Fruit fly (Drosophila melanogaster) whole organism, embryonic: ENCODE data around the gene CG16789.

Experiments used
- Ada2b ChIP-seq: fragments of 200-800 bp; sonication (Bioruptor generic); IDR thresholded peaks from 2 replicates; pipeline ENCODE4 v1.3.6; 2022; ENCODE audit warnings: missing biosample characterization, missing genetic modification characterization
- Antp ChIP-seq: fragments of 200-800 bp; sonication (Bioruptor generic); optimal IDR thresholded peaks from 3 replicates; lab custom pipeline; 2016; ENCODE audit warnings: missing biosample characterization, missing genetic modification characterization
- Asciz ChIP-seq: fragments of 200-800 bp; sonication (Bioruptor generic); optimal IDR thresholded peaks from 2 replicates; lab custom pipeline; 2017; ENCODE audit warnings: missing biosample characterization, mild to moderate bottlenecking, missing genetic modification characterization, missing genetic modification reagents
- Awh ChIP-seq: fragments of 200-800 bp; sonication (Bioruptor generic); IDR thresholded peaks from 2 replicates; pipeline ENCODE4, ENCODE4 v1.3.6; 2022; ENCODE audit warnings: missing biosample characterization, missing genetic modification characterization
- CG10274 ChIP-seq: fragments of 200-800 bp; sonication (Bioruptor generic); optimal IDR thresholded peaks from 3 replicates; lab custom pipeline; 2017; ENCODE audit warnings: missing biosample characterization, mild to moderate bottlenecking, missing genetic modification characterization
- CG11504 ChIP-seq: fragments of 200-800 bp; sonication (Bioruptor generic); optimal IDR thresholded peaks from 3 replicates; lab custom pipeline; 2019; ENCODE audit warnings: missing biosample characterization, mild to moderate bottlenecking, missing genetic modification characterization, moderate library complexity
- CG15269 ChIP-seq: fragments of 200-800 bp; sonication (Bioruptor generic); optimal IDR thresholded peaks from 2 replicates; lab custom pipeline; 2018; ENCODE audit warnings: missing biosample characterization, mild to moderate bottlenecking, missing genetic modification characterization, moderate library complexity
- CG15479 ChIP-seq: fragments of 200-800 bp; sonication (Bioruptor generic); optimal IDR thresholded peaks from 3 replicates; lab custom pipeline; 2019; ENCODE audit warnings: missing biosample characterization, mild to moderate bottlenecking, missing genetic modification characterization, moderate library complexity
- CG1647 ChIP-seq: fragments of 200-800 bp; sonication (Bioruptor generic); optimal IDR thresholded peaks from 3 replicates; lab custom pipeline; 2016; ENCODE audit warnings: missing biosample characterization, missing genetic modification characterization
- CG17359 ChIP-seq: fragments of 200-800 bp; sonication (Bioruptor generic); optimal IDR thresholded peaks from 3 replicates; lab custom pipeline; 2018; ENCODE audit warnings: missing biosample characterization, mild to moderate bottlenecking, missing genetic modification characterization, moderate library complexity
- CG2129 ChIP-seq: fragments of 200-800 bp; sonication (Bioruptor generic); IDR thresholded peaks from 2 replicates; pipeline ENCODE4 v1.3.6; 2022; ENCODE audit warnings: missing biosample characterization, missing genetic modification characterization; ENCODE audit not compliant: partially characterized antibody
- CG2199 ChIP-seq: fragments of 200-800 bp; sonication (Bioruptor generic); IDR thresholded peaks from 3 replicates; pipeline ENCODE4 v1.3.6; 2022; ENCODE audit warnings: missing biosample characterization, missing genetic modification characterization
- CG3281 ChIP-seq: fragments of 200-800 bp; sonication (Bioruptor generic); optimal IDR thresholded peaks from 3 replicates; lab custom pipeline; 2017; ENCODE audit warnings: missing biosample characterization, mild to moderate bottlenecking, missing genetic modification characterization
- CG4328 ChIP-seq: fragments of 200-800 bp; sonication (Bioruptor generic); optimal IDR thresholded peaks from 3 replicates; lab custom pipeline; 2017; ENCODE audit warnings: missing biosample characterization, missing genetic modification reagents, missing genetic modification characterization
- CG4404 ChIP-seq: fragments of 200-800 bp; sonication (Bioruptor generic); IDR thresholded peaks from 2 replicates; pipeline ENCODE4 v1.3.6; 2022; ENCODE audit warnings: missing biosample characterization, missing genetic modification characterization
- CG4820 ChIP-seq: fragments of 200-800 bp; sonication (Bioruptor generic); optimal IDR thresholded peaks from 3 replicates; lab custom pipeline; 2016; ENCODE audit warnings: missing biosample characterization, missing genetic modification characterization
- CG9817 ChIP-seq: fragments of 200-800 bp; sonication (Bioruptor generic); optimal IDR thresholded peaks from 2 replicates; lab custom pipeline; 2018; ENCODE audit warnings: missing biosample characterization, mild to moderate bottlenecking, missing genetic modification characterization, moderate library complexity
- D ChIP-seq, 2 experiments: fragments of 200-800 bp in 1 of 2; fragments of >200 bp in 1 of 2; sonication (Bioruptor generic) in 1 of 2; optimal IDR thresholded peaks; 2 replicates in 1 of 2; 3 replicates in 1 of 2; lab custom pipeline; 2017; ENCODE audit warnings: mild to moderate bottlenecking in 1 of 2, missing biosample characterization in 1 of 2, missing genetic modification characterization in 1 of 2, missing genetic modification reagents in 1 of 2
- D19B ChIP-seq: fragments of 200-800 bp; sonication (Bioruptor generic); optimal IDR thresholded peaks from 2 replicates; lab custom pipeline; 2017; ENCODE audit warnings: missing biosample characterization, mild to moderate bottlenecking, missing genetic modification characterization
- Deaf1 ChIP-seq: fragments of 200-800 bp; optimal IDR thresholded peaks from 3 replicates; lab custom pipeline; 2019; ENCODE audit warnings: missing biosample characterization, mild to moderate bottlenecking, missing genetic modification characterization, moderate library complexity
- Ets65A ChIP-seq: fragments of 200-800 bp; sonication (Bioruptor generic); peaks from one replicate; lab custom pipeline; 2016; ENCODE audit warnings: missing biosample characterization, missing genetic modification characterization
- Fer1 ChIP-seq: fragments of 200-800 bp; sonication (Bioruptor generic); optimal IDR thresholded peaks from 2 replicates; lab custom pipeline; 2017; ENCODE audit warnings: missing biosample characterization, mild to moderate bottlenecking, missing genetic modification characterization
- GATAe ChIP-seq: fragments of 200-800 bp; sonication (Bioruptor generic); conservative IDR thresholded peaks from 2 replicates; pipeline ENCODE4 v1.3.6; 2022; ENCODE audit warnings: missing biosample characterization, missing genetic modification characterization
- Hmx ChIP-seq: fragments of 200-800 bp; sonication (Bioruptor generic); optimal IDR thresholded peaks from 2 replicates; lab custom pipeline; 2016; ENCODE audit warnings: missing biosample characterization, missing genetic modification characterization
- Hr3 ChIP-seq: fragments of 200-800 bp; sonication (Bioruptor generic); optimal IDR thresholded peaks from 3 replicates; lab custom pipeline; 2016; ENCODE audit warnings: missing biosample characterization, missing genetic modification characterization
- Jarid2 ChIP-seq: fragments of 200-800 bp; sonication (Bioruptor generic); optimal IDR thresholded peaks from 3 replicates; lab custom pipeline; 2017; ENCODE audit warnings: mild to moderate bottlenecking, missing biosample characterization, missing genetic modification reagents, missing genetic modification characterization
- MTF-1 ChIP-seq: fragments of 200-800 bp; sonication (Bioruptor generic); optimal IDR thresholded peaks from 2 replicates; lab custom pipeline; 2018; ENCODE audit warnings: missing biosample characterization, mild to moderate bottlenecking, missing genetic modification characterization, borderline replicate concordance
- Nf-YA ChIP-seq: fragments of 200-800 bp; sonication (Bioruptor generic); IDR thresholded peaks from 2 replicates; pipeline ENCODE4 v1.3.6; 2022; ENCODE audit warnings: missing biosample characterization, missing genetic modification characterization
- NfI ChIP-seq: fragments of 200-800 bp; sonication (Bioruptor generic); optimal IDR thresholded peaks from 3 replicates; lab custom pipeline; 2018; ENCODE audit warnings: missing biosample characterization, mild to moderate bottlenecking, missing genetic modification characterization, moderate library complexity
- Oli ChIP-seq: fragments of 200-800 bp; sonication (Bioruptor generic); optimal IDR thresholded peaks from 2 replicates; lab custom pipeline; 2018; ENCODE audit warnings: missing biosample characterization, mild to moderate bottlenecking, missing genetic modification characterization, moderate library complexity
- Trl ChIP-seq, 3 experiments: fragments of >200 bp in 2 of 3; fragments of 200-800 bp in 1 of 3; sonication (Bioruptor generic) in 1 of 3; optimal IDR thresholded peaks; 2 replicates in 1 of 3; 3 replicates in 2 of 3; lab custom pipeline; 2016 to 2017; ENCODE audit warnings: missing biosample characterization in 1 of 3, missing genetic modification characterization in 1 of 3
- ato ChIP-seq: fragments of 200-800 bp; sonication (Bioruptor generic); IDR thresholded peaks from 2 replicates; pipeline ENCODE4 v1.3.6; 2022; ENCODE audit warnings: missing biosample characterization, missing genetic modification characterization; ENCODE audit not compliant: partially characterized antibody
- az2 ChIP-seq: fragments of 200-800 bp; sonication (Bioruptor generic); optimal IDR thresholded peaks from 3 replicates; lab custom pipeline; 2016; ENCODE audit warnings: missing biosample characterization, missing genetic modification characterization
- bcd ChIP-seq: fragments of 200-800 bp; sonication (Bioruptor generic); optimal IDR thresholded peaks from 2 replicates; lab custom pipeline; 2017; ENCODE audit warnings: missing biosample characterization, mild to moderate bottlenecking, missing genetic modification characterization
- corto ChIP-seq: fragments of 200-800 bp; sonication (Bioruptor generic); optimal IDR thresholded peaks from 2 replicates; lab custom pipeline; 2016; ENCODE audit warnings: missing biosample characterization, mild to moderate bottlenecking, missing genetic modification characterization, moderate library complexity
- hth ChIP-seq: fragments of >200 bp; optimal IDR thresholded peaks from 2 replicates; lab custom pipeline; 2017; ENCODE audit warnings: inconsistent platforms
- jing ChIP-seq: fragments of 200-800 bp; sonication (Bioruptor generic); optimal IDR thresholded peaks from 2 replicates; lab custom pipeline; 2018; ENCODE audit warnings: missing biosample characterization, mild to moderate bottlenecking, missing genetic modification characterization
- kni ChIP-seq: fragments of 200-800 bp; sonication (Bioruptor generic); optimal IDR thresholded peaks from 3 replicates; lab custom pipeline; 2017; ENCODE audit warnings: mild to moderate bottlenecking, missing biosample characterization, missing genetic modification reagents, missing genetic modification characterization
- lmd ChIP-seq: fragments of 200-800 bp; sonication (Bioruptor generic); IDR thresholded peaks from 2 replicates; pipeline ENCODE4 v1.3.6; 2022; ENCODE audit warnings: missing biosample characterization, missing genetic modification characterization
- nmo ChIP-seq: fragments of 200-800 bp; sonication (Bioruptor generic); optimal IDR thresholded peaks from 2 replicates; lab custom pipeline; 2018; ENCODE audit warnings: missing biosample characterization, mild to moderate bottlenecking, missing genetic modification characterization, moderate library complexity
- onecut ChIP-seq: fragments of 200-800 bp; sonication (Bioruptor generic); IDR thresholded peaks from 2 replicates; pipeline ENCODE4 v1.3.6; 2022; ENCODE audit warnings: missing biosample characterization, missing genetic modification characterization
- pfk ChIP-seq: fragments of 200-800 bp; sonication (Bioruptor generic); optimal IDR thresholded peaks from 2 replicates; lab custom pipeline; 2018; ENCODE audit warnings: missing biosample characterization, mild to moderate bottlenecking, missing genetic modification characterization, moderate library complexity
- pho ChIP-seq: fragments of 200-800 bp; sonication (Bioruptor generic); optimal IDR thresholded peaks from 2 replicates; lab custom pipeline; 2016; ENCODE audit warnings: missing biosample characterization, missing genetic modification characterization
- sc ChIP-seq, 3 experiments: fragments of >200 bp in 2 of 3; fragments of 200-800 bp in 1 of 3; sonication (Bioruptor generic) in 1 of 3; optimal IDR thresholded peaks; 2 replicates in 2 of 3; 3 replicates in 1 of 3; lab custom pipeline; 2017; ENCODE audit warnings: mild to moderate bottlenecking in 1 of 3, missing biosample characterization in 1 of 3, missing genetic modification characterization in 1 of 3, missing genetic modification reagents in 1 of 3
- sd ChIP-seq: fragments of 200-800 bp; sonication (Bioruptor generic); optimal IDR thresholded peaks from 3 replicates; lab custom pipeline; 2018; ENCODE audit warnings: missing biosample characterization, mild to moderate bottlenecking, missing genetic modification characterization, moderate library complexity
- stwl ChIP-seq: fragments of 200-800 bp; sonication (Bioruptor generic); optimal IDR thresholded peaks from 3 replicates; lab custom pipeline; 2018; ENCODE audit warnings: missing biosample characterization, mild to moderate bottlenecking, missing genetic modification characterization, moderate library complexity
- toy ChIP-seq: fragments of 200-800 bp; sonication (Bioruptor generic); IDR thresholded peaks from 2 replicates; pipeline ENCODE4 v1.3.6; 2022; ENCODE audit warnings: missing biosample characterization, missing genetic modification characterization
- twi ChIP-seq: fragments of 200-800 bp; optimal IDR thresholded peaks from 2 replicates; lab custom pipeline; 2019; ENCODE audit warnings: missing biosample characterization, mild to moderate bottlenecking, missing genetic modification characterization, moderate library complexity
- vnd ChIP-seq: fragments of 200-800 bp; sonication (Bioruptor generic); IDR thresholded peaks from 3 replicates; pipeline ENCODE4 v1.3.6; 2022; ENCODE audit warnings: missing biosample characterization, missing genetic modification characterization; ENCODE audit not compliant: partially characterized antibody

CG16789 gene

dm6 chr3R:9613124-9613523 lies 47.1 kb downstream of the CG16789 start (continued):
- TF ChIP-seq Trl (optimal IDR thresholded peaks at IDR 0.05; lab: Kevin White, UChicago) (no peak), Trl (GFP tag; optimal IDR thresholded peaks at IDR 0.05; lab: Kevin White, UChicago) (peak; percentile 61), CG1647 (GFP tag; lab: Kevin White, UChicago) (peak; percentile 21), CG4404 (no peak), sc (optimal IDR thresholded peaks at IDR 0.05; lab: Kevin White, UChicago) (no peak), sc (GFP tag; optimal IDR thresholded peaks at IDR 0.05; lab: Kevin White, UChicago) (no peak), Oli (tag; lab: Kevin White, UChicago) (peak; percentile 63), stwl (tag; lab: Kevin White, UChicago) (no peak), sd (tag; lab: Kevin White, UChicago) (no peak), nmo (GFP tag; lab: Kevin White, UChicago) (peak; percentile 38), CG10274 (GFP tag; lab: Kevin White, UChicago) (peak; percentile 14), CG4328 (GFP tag; lab: Kevin White, UChicago) (no peak), toy (GFP tag; lab: Robert Waterston, UW) (no peak), vnd (GFP tag; lab: Robert Waterston, UW) (no peak), Jarid2 (GFP tag; lab: Kevin White, UChicago) (no peak), Antp (peak; percentile 58), CG9817 (tag; lab: Kevin White, UChicago) (peak; percentile 33), Ada2b (peak; percentile 74), CG11504 (tag; lab: Kevin White, UChicago) (peak; percentile 83), bcd (GFP tag; lab: Kevin White, UChicago) (peak; percentile 55), corto (GFP tag; lab: Kevin White, UChicago) (peak; percentile 66), hth (lab: Kevin White, UChicago) (no peak), Deaf1 (tag; lab: Kevin White, UChicago) (peak; percentile 13), GATAe (GFP tag; lab: Robert Waterston, UW) (no peak), pho (peak; percentile 47), NfI (GFP tag; lab: Kevin White, UChicago) (peak; percentile 48), CG15479 (GFP tag; lab: Kevin White, UChicago) (no peak), pfk (GFP tag; lab: Kevin White, UChicago) (no peak), ato (no peak), Ets65A (GFP tag; lab: Kevin White, UChicago) (peak; percentile 91), onecut (GFP tag; lab: Robert Waterston, UW) (peak; percentile 20; the same call in 1 of the 2 replicates), Nf-YA (GFP tag; lab: Robert Waterston, UW) (peak; percentile 44; the same call in 1 of the 2 replicates), CG17359 (peak; percentile 71), Fer1 (peak; percentile 80), jing (no peak), Asciz (GFP tag; lab: Kevin White, UChicago) (peak; percentile 52), Hr3 (GFP tag; lab: Kevin White, UChicago) (peak; percentile 45), CG15269 (tag; lab: Kevin White, UChicago) (peak; percentile 64), twi (tag; lab: Kevin White, UChicago) (no peak), az2 (GFP tag; lab: Kevin White, UChicago) (peak; percentile 47), CG2199 (no peak), MTF-1 (GFP tag; lab: Kevin White, UChicago) (peak; percentile 7), kni (no peak), CG3281 (GFP tag; lab: Kevin White, UChicago) (peak; percentile 76), Awh (GFP tag; lab: Robert Waterston, UW) (0 out of 2 replicates have a peak, but pooled peaks have one; percentile 44), CG2129 (GFP tag; lab: Robert Waterston, UW) (no peak), lmd (GFP tag; lab: Robert Waterston, UW) (peak; percentile 61), D19B (GFP tag; lab: Kevin White, UChicago) (peak; percentile 32), Hmx (GFP tag; lab: Kevin White, UChicago) (no peak), D (optimal IDR thresholded peaks at IDR 0.05; lab: Kevin White, UChicago) (no peak), D (GFP tag; optimal IDR thresholded peaks at IDR 0.05; lab: Kevin White, UChicago) (peak; percentile 22), CG4820 (GFP tag; lab: Kevin White, UChicago) (peak; percentile 62)
